Worm (Caenorhabditis elegans): Measurements from ENCODE around the gene F16G10.10.

The F16G10.10 gene

ce11 chrII:2374973-2375372 lies 15.8 kb downstream of the F16G10.10 start, which contains the start of gene F16G10.2:
TSS of gene F16G10.2 (plus strand) at chrII:2375273.
- TF ChIP-seq ztf-23 (GFP tag; IDR thresholded peaks at IDR 0.05) = no peak
- no peak for TF ChIP-seq klf-2 (GFP tag; conservative IDR thresholded peaks at IDR 0.05)
- TF ChIP-seq T22C8.4 (GFP tag; IDR thresholded peaks at IDR 0.05) = no peak
- TF ChIP-seq ref-1 (GFP tag; conservative IDR thresholded peaks at IDR 0.05) = no peak
- no peak for TF ChIP-seq med-1 (GFP tag; optimal IDR thresholded peaks at IDR 0.05; ENCODE audit: insufficient read depth)
- TF ChIP-seq tab-1 (GFP tag; IDR thresholded peaks at IDR 0.05) = no peak
- no peak for TF ChIP-seq flt-1 (GFP tag; IDR thresholded peaks at IDR 0.05)
- TF ChIP-seq ztf-29 (GFP tag; IDR thresholded peaks at IDR 0.05) = no peak
- no peak for TF ChIP-seq cog-1 (tag; optimal IDR thresholded peaks at IDR 0.05)

- TF ChIP-seq ref-1 (GFP tag; conservative IDR thresholded peaks at IDR 0.05) (no peak), ztf-29 (GFP tag; IDR thresholded peaks at IDR 0.05) (no peak), ztf-23 (GFP tag; IDR thresholded peaks at IDR 0.05) (no peak), flt-1 (GFP tag; IDR thresholded peaks at IDR 0.05) (no peak), cog-1 (tag; optimal IDR thresholded peaks at IDR 0.05) (no peak), klf-2 (GFP tag; conservative IDR thresholded peaks at IDR 0.05) (no peak), med-1 (GFP tag; optimal IDR thresholded peaks at IDR 0.05; ENCODE audit: insufficient read depth) (no peak), T22C8.4 (GFP tag; IDR thresholded peaks at IDR 0.05) (no peak), tab-1 (GFP tag; IDR thresholded peaks at IDR 0.05) (no peak)
Measured at ce11 chrII:2372090-2372489, 18.7 kb downstream of the F16G10.10 start, which contains the start of gene F16G10.3. TSS of gene F16G10.3 (plus strand) at chrII:2372390.

ce11 chrII:2368956-2369355 lies 21.8 kb downstream of the F16G10.10 start, which contains the start of gene hpo-25:
TSS of gene hpo-25 (plus strand) at chrII:2369256.
- TF ChIP-seq ztf-23 (GFP tag; IDR thresholded peaks at IDR 0.05) (no peak), tab-1 (GFP tag; IDR thresholded peaks at IDR 0.05) (no peak), T22C8.4 (GFP tag; IDR thresholded peaks at IDR 0.05) (no peak), ref-1 (GFP tag; conservative IDR thresholded peaks at IDR 0.05) (no peak), flt-1 (GFP tag; IDR thresholded peaks at IDR 0.05) (no peak), med-1 (GFP tag; optimal IDR thresholded peaks at IDR 0.05; ENCODE audit: insufficient read depth) (no peak), ztf-29 (GFP tag; IDR thresholded peaks at IDR 0.05) (no peak), cog-1 (tag; optimal IDR thresholded peaks at IDR 0.05) (no peak), klf-2 (GFP tag; conservative IDR thresholded peaks at IDR 0.05) (no peak)

ce11 chrII:2366623-2367365 lies 24.0 kb downstream of the F16G10.10 start, which contains the start of the genes F43C11.12 and F16G10.5:
TSS of gene F43C11.12 (minus strand) at chrII:2366723.
TSS of gene F16G10.5 (plus strand) at chrII:2367315.
- TF ChIP-seq flt-1 (GFP tag; IDR thresholded peaks at IDR 0.05) (no peak), tab-1 (GFP tag; IDR thresholded peaks at IDR 0.05) (no peak), med-1 (GFP tag; optimal IDR thresholded peaks at IDR 0.05; ENCODE audit: insufficient read depth) (no peak), T22C8.4 (GFP tag; IDR thresholded peaks at IDR 0.05) (no peak), ref-1 (GFP tag; conservative IDR thresholded peaks at IDR 0.05) (no peak), ztf-29 (GFP tag; IDR thresholded peaks at IDR 0.05) (no peak), ztf-23 (GFP tag; IDR thresholded peaks at IDR 0.05) (no peak), cog-1 (tag; optimal IDR thresholded peaks at IDR 0.05) (no peak), klf-2 (GFP tag; conservative IDR thresholded peaks at IDR 0.05) (no peak)

ce11 chrII:2363673-2364072 lies 27.1 kb downstream of the F16G10.10 start, which contains the start of gene F43C11.11:
TSS of gene F43C11.11 (minus strand) at chrII:2363773.
- no peak for TF ChIP-seq flt-1 (GFP tag; IDR thresholded peaks at IDR 0.05)
- TF ChIP-seq tab-1 (GFP tag; IDR thresholded peaks at IDR 0.05) = no peak
- TF ChIP-seq ref-1 (GFP tag; conservative IDR thresholded peaks at IDR 0.05) = no peak
- TF ChIP-seq ztf-29 (GFP tag; IDR thresholded peaks at IDR 0.05) = no peak
- TF ChIP-seq klf-2 (GFP tag; conservative IDR thresholded peaks at IDR 0.05) = no peak
- TF ChIP-seq cog-1 (tag; optimal IDR thresholded peaks at IDR 0.05) = no peak
- TF ChIP-seq ztf-23 (GFP tag; IDR thresholded peaks at IDR 0.05) = no peak
- TF ChIP-seq med-1 (GFP tag; optimal IDR thresholded peaks at IDR 0.05; ENCODE audit: insufficient read depth) = no peak
- TF ChIP-seq T22C8.4 (GFP tag; IDR thresholded peaks at IDR 0.05) = no peak

ce11 chrII:2359965-2360364 lies 30.8 kb downstream of the F16G10.10 start, which contains the start of gene F43C11.16:
TSS of gene F43C11.16 (minus strand) at chrII:2360065.
- TF ChIP-seq med-1 (GFP tag; optimal IDR thresholded peaks at IDR 0.05; ENCODE audit: insufficient read depth) (no peak), cog-1 (tag; optimal IDR thresholded peaks at IDR 0.05) (no peak), T22C8.4 (GFP tag; IDR thresholded peaks at IDR 0.05) (no peak), ztf-29 (GFP tag; IDR thresholded peaks at IDR 0.05) (no peak), tab-1 (GFP tag; IDR thresholded peaks at IDR 0.05) (no peak), ztf-23 (GFP tag; IDR thresholded peaks at IDR 0.05) (no peak), klf-2 (GFP tag; conservative IDR thresholded peaks at IDR 0.05) (no peak), flt-1 (GFP tag; IDR thresholded peaks at IDR 0.05) (no peak), ref-1 (GFP tag; conservative IDR thresholded peaks at IDR 0.05) (no peak)

- no peak for TF ChIP-seq tab-1 (GFP tag; IDR thresholded peaks at IDR 0.05)
- no peak for TF ChIP-seq T22C8.4 (GFP tag; IDR thresholded peaks at IDR 0.05)
- TF ChIP-seq klf-2 (GFP tag; conservative IDR thresholded peaks at IDR 0.05) = no peak
Measured at ce11 chrII:2356795-2357194, 34.0 kb downstream of the F16G10.10 start, which contains the start of gene F43C11.1. TSS of gene F43C11.1 (plus strand) at chrII:2357095.

- TF ChIP-seq cog-1 (tag; optimal IDR thresholded peaks at IDR 0.05) (no peak), tab-1 (GFP tag; IDR thresholded peaks at IDR 0.05) (no peak), med-1 (GFP tag; optimal IDR thresholded peaks at IDR 0.05; ENCODE audit: insufficient read depth) (no peak), ref-1 (GFP tag; conservative IDR thresholded peaks at IDR 0.05) (no peak), ztf-23 (GFP tag; IDR thresholded peaks at IDR 0.05) (no peak), ztf-29 (GFP tag; IDR thresholded peaks at IDR 0.05) (no peak), flt-1 (GFP tag; IDR thresholded peaks at IDR 0.05) (no peak), klf-2 (GFP tag; conservative IDR thresholded peaks at IDR 0.05) (no peak), T22C8.4 (GFP tag; IDR thresholded peaks at IDR 0.05) (no peak)
Measured at ce11 chrII:2354476-2354875, 36.3 kb downstream of the F16G10.10 start, which contains the start of gene F43C11.2. TSS of gene F43C11.2 (plus strand) at chrII:2354776.

- TF ChIP-seq flt-1 (GFP tag; IDR thresholded peaks at IDR 0.05) (no peak), ztf-23 (GFP tag; IDR thresholded peaks at IDR 0.05) (no peak), med-1 (GFP tag; optimal IDR thresholded peaks at IDR 0.05; ENCODE audit: insufficient read depth) (no peak), T22C8.4 (GFP tag; IDR thresholded peaks at IDR 0.05) (no peak), cog-1 (tag; optimal IDR thresholded peaks at IDR 0.05) (no peak), ref-1 (GFP tag; conservative IDR thresholded peaks at IDR 0.05) (no peak), tab-1 (GFP tag; IDR thresholded peaks at IDR 0.05) (no peak), ztf-29 (GFP tag; IDR thresholded peaks at IDR 0.05) (no peak), klf-2 (GFP tag; conservative IDR thresholded peaks at IDR 0.05) (no peak)
Measured at ce11 chrII:2353012-2353411, 37.8 kb downstream of the F16G10.10 start, which contains the start of gene F43C11.3. TSS of gene F43C11.3 (plus strand) at chrII:2353312.

All from whole organism, midembryonic.